Fruit fly (Drosophila melanogaster) whole organism, adult: ENCODE data around the gene PpD6.

Experiments
- CG11617 ChIP-seq: fragments of 200-800 bp; sonication (Bioruptor generic); optimal IDR thresholded peaks from 2 replicates; lab custom pipeline; 2017; ENCODE audit warnings: mild to moderate bottlenecking, missing biosample characterization, missing genetic modification reagents, missing genetic modification characterization
- CG12768 ChIP-seq: fragments of 200-800 bp; sonication (Bioruptor generic); optimal IDR thresholded peaks from 2 replicates; lab custom pipeline; 2017; ENCODE audit warnings: missing biosample characterization, missing genetic modification characterization, mild to moderate bottlenecking, moderate library complexity, missing genetic modification reagents
- CG14711 ChIP-seq: fragments of 200-800 bp; sonication (Bioruptor generic); optimal IDR thresholded peaks from 2 replicates; lab custom pipeline; 2018; ENCODE audit warnings: missing biosample characterization, mild to moderate bottlenecking, missing genetic modification characterization, moderate library complexity
- CG1620 ChIP-seq: fragments of 200-800 bp; sonication (Bioruptor generic); optimal IDR thresholded peaks from 2 replicates; lab custom pipeline; 2016; ENCODE audit warnings: missing biosample characterization, missing genetic modification characterization
- CG33017 ChIP-seq: fragments of 200-800 bp; sonication (Bioruptor generic); optimal IDR thresholded peaks from 2 replicates; lab custom pipeline; 2018; ENCODE audit warnings: missing biosample characterization, mild to moderate bottlenecking, missing genetic modification characterization, moderate library complexity
- CG5204 ChIP-seq: fragments of 200-800 bp; sonication (Bioruptor generic); optimal IDR thresholded peaks from 2 replicates; lab custom pipeline; 2016; ENCODE audit warnings: missing biosample characterization, missing genetic modification characterization
- CG7045 ChIP-seq: fragments of 200-800 bp; sonication (Bioruptor generic); optimal IDR thresholded peaks from 2 replicates; lab custom pipeline; 2017; ENCODE audit warnings: missing biosample characterization, mild to moderate bottlenecking, missing genetic modification characterization
- CG7101 ChIP-seq: fragments of 200-800 bp; sonication (Bioruptor generic); optimal IDR thresholded peaks from 2 replicates; lab custom pipeline; 2018; ENCODE audit warnings: missing biosample characterization, mild to moderate bottlenecking, missing genetic modification characterization, moderate library complexity
- Clk ChIP-seq: fragments of 200-800 bp; sonication (Bioruptor generic); optimal IDR thresholded peaks from 2 replicates; lab custom pipeline; 2017; ENCODE audit warnings: missing biosample characterization, missing genetic modification characterization
- Crg-1 ChIP-seq: fragments of 200-800 bp; sonication (Bioruptor generic); optimal IDR thresholded peaks from 2 replicates; lab custom pipeline; 2016; ENCODE audit warnings: missing biosample characterization, missing genetic modification characterization
- Hr96 ChIP-seq: fragments of 200-800 bp; sonication (Bioruptor generic); optimal IDR thresholded peaks from 2 replicates; lab custom pipeline; 2016; ENCODE audit warnings: missing biosample characterization, missing genetic modification characterization
- Mnt ChIP-seq: fragments of 200-800 bp; sonication (Bioruptor generic); optimal IDR thresholded peaks from 2 replicates; lab custom pipeline; 2016; ENCODE audit warnings: missing biosample characterization, mild to moderate bottlenecking, missing genetic modification characterization
- bab1 ChIP-seq: fragments of 200-800 bp; sonication (Bioruptor generic); optimal IDR thresholded peaks from 3 replicates; lab custom pipeline; 2019; ENCODE audit warnings: missing biosample characterization, mild to moderate bottlenecking, missing genetic modification characterization, moderate library complexity
- cic ChIP-seq: fragments of 200-800 bp; sonication (Bioruptor generic); optimal IDR thresholded peaks from 2 replicates; lab custom pipeline; 2017; ENCODE audit warnings: missing biosample characterization, mild to moderate bottlenecking, missing genetic modification characterization, moderate library complexity
- cnc ChIP-seq, 2 experiments: fragments of >200 bp; optimal IDR thresholded peaks; 2 replicates each; lab custom pipeline; 2017
- kay ChIP-seq: fragments of 200-800 bp; sonication (Bioruptor generic); peaks from one replicate; lab custom pipeline; 2016; ENCODE audit warnings: missing biosample characterization, missing genetic modification characterization, borderline replicate concordance
- ovo ChIP-seq: fragments of 200-800 bp; sonication (Bioruptor generic); optimal IDR thresholded peaks from 2 replicates; lab custom pipeline; 2016; ENCODE audit warnings: missing biosample characterization, missing genetic modification characterization
- pad ChIP-seq: fragments of 200-800 bp; sonication (Bioruptor generic); optimal IDR thresholded peaks from 3 replicates; lab custom pipeline; 2017; ENCODE audit warnings: missing biosample characterization, missing genetic modification characterization, mild to moderate bottlenecking, moderate library complexity, missing genetic modification reagents
- tj ChIP-seq: fragments of 200-800 bp; sonication (Bioruptor generic); optimal IDR thresholded peaks from 3 replicates; lab custom pipeline; 2017; ENCODE audit warnings: missing biosample characterization, mild to moderate bottlenecking, missing genetic modification characterization, moderate library complexity
- toe ChIP-seq: fragments of 200-800 bp; sonication (Bioruptor generic); optimal IDR thresholded peaks from 2 replicates; lab custom pipeline; 2016; ENCODE audit warnings: missing biosample characterization, missing genetic modification characterization

PpD6 gene

dm6 chr2L:3152696-3153613 lies 43.5 kb downstream of the PpD6 start:
- TF ChIP-seq tj (GFP tag; lab: Kevin White, UChicago) = peak; percentile 29
- TF ChIP-seq CG33017 (tag; lab: Kevin White, UChicago) = peak; percentile 80
- peak; percentile 65 for TF ChIP-seq CG12768 (GFP tag; lab: Kevin White, UChicago)
- peak; percentile 63 for TF ChIP-seq CG14711 (tag; lab: Kevin White, UChicago)
- TF ChIP-seq Crg-1 (GFP tag; lab: Kevin White, UChicago) = no peak
- TF ChIP-seq CG7045 (GFP tag; lab: Kevin White, UChicago) = peak; percentile 27
- TF ChIP-seq Clk (GFP tag; lab: Kevin White, UChicago) = peak; percentile 14
- TF ChIP-seq Hr96 (GFP tag; lab: Kevin White, UChicago) = peak; percentile 62
- no peak for TF ChIP-seq cic
- TF ChIP-seq CG5204 (GFP tag; lab: Kevin White, UChicago) = peak; percentile 61
- peak; percentile 75 for TF ChIP-seq CG7101 (tag; lab: Kevin White, UChicago)
- TF ChIP-seq cnc (optimal IDR thresholded peaks at IDR 0.05; lab: Kevin White, UChicago) = no peak
- TF ChIP-seq CG1620 = no peak
- peak; percentile 16 for TF ChIP-seq toe (GFP tag; lab: Kevin White, UChicago)
- TF ChIP-seq kay (GFP tag; lab: Kevin White, UChicago) = peak; percentile 86
- TF ChIP-seq pad (GFP tag; lab: Kevin White, UChicago) = peak; percentile 29
- TF ChIP-seq Mnt (GFP tag; lab: Kevin White, UChicago) = peak; percentile 34
- peak; percentile 28 for TF ChIP-seq bab1 (GFP tag; lab: Kevin White, UChicago)
- TF ChIP-seq CG11617 (GFP tag; lab: Kevin White, UChicago) = peak; percentile 39
- TF ChIP-seq ovo (GFP tag; lab: Kevin White, UChicago) = no peak

dm6 chr2L:3154749-3155148 lies 45.3 kb downstream of the PpD6 start:
- TF ChIP-seq pad (GFP tag; lab: Kevin White, UChicago) (no peak), ovo (GFP tag; lab: Kevin White, UChicago) (no peak), cnc (optimal IDR thresholded peaks at IDR 0.05; lab: Kevin White, UChicago) (no peak), Crg-1 (GFP tag; lab: Kevin White, UChicago) (no peak), Hr96 (GFP tag; lab: Kevin White, UChicago) (no peak), toe (GFP tag; lab: Kevin White, UChicago) (no peak)

dm6 chr2L:3155804-3156203 lies 46.3 kb downstream of the PpD6 start:
- no peak for TF ChIP-seq CG11617 (GFP tag; lab: Kevin White, UChicago)
- no peak for TF ChIP-seq Hr96 (GFP tag; lab: Kevin White, UChicago)
- TF ChIP-seq cic = no peak
- TF ChIP-seq Clk (GFP tag; lab: Kevin White, UChicago) = no peak
- TF ChIP-seq bab1 (GFP tag; lab: Kevin White, UChicago) = no peak
- no peak for TF ChIP-seq ovo (GFP tag; lab: Kevin White, UChicago)
- no peak for TF ChIP-seq CG7045 (GFP tag; lab: Kevin White, UChicago)
- TF ChIP-seq cnc (optimal IDR thresholded peaks at IDR 0.05; lab: Kevin White, UChicago) = no peak
- TF ChIP-seq tj (GFP tag; lab: Kevin White, UChicago) = no peak
- no peak for TF ChIP-seq toe (GFP tag; lab: Kevin White, UChicago)
- no peak for TF ChIP-seq CG12768 (GFP tag; lab: Kevin White, UChicago)
- no peak for TF ChIP-seq CG1620
- no peak for TF ChIP-seq kay (GFP tag; lab: Kevin White, UChicago)
- TF ChIP-seq CG14711 (tag; lab: Kevin White, UChicago) = no peak
- no peak for TF ChIP-seq CG7101 (tag; lab: Kevin White, UChicago)
- no peak for TF ChIP-seq Crg-1 (GFP tag; lab: Kevin White, UChicago)
- TF ChIP-seq Mnt (GFP tag; lab: Kevin White, UChicago) = no peak
- TF ChIP-seq CG33017 (tag; lab: Kevin White, UChicago) = no peak
- no peak for TF ChIP-seq CG5204 (GFP tag; lab: Kevin White, UChicago)
- no peak for TF ChIP-seq pad (GFP tag; lab: Kevin White, UChicago)

dm6 chr2L:3158260-3159072 lies 49.0 kb downstream of the PpD6 start:
- TF ChIP-seq CG5204 (GFP tag; lab: Kevin White, UChicago) (peak; percentile 49), bab1 (GFP tag; lab: Kevin White, UChicago) (no peak), CG14711 (tag; lab: Kevin White, UChicago) (no peak), ovo (GFP tag; lab: Kevin White, UChicago) (peak; percentile 94), CG12768 (GFP tag; lab: Kevin White, UChicago) (peak; percentile 21), toe (GFP tag; lab: Kevin White, UChicago) (peak; percentile 26), Crg-1 (GFP tag; lab: Kevin White, UChicago) (no peak), Clk (GFP tag; lab: Kevin White, UChicago) (no peak), cnc (optimal IDR thresholded peaks at IDR 0.05; lab: Kevin White, UChicago) (no peak), CG7101 (tag; lab: Kevin White, UChicago) (peak; percentile 75), tj (GFP tag; lab: Kevin White, UChicago) (no peak), pad (GFP tag; lab: Kevin White, UChicago) (peak; percentile 30), kay (GFP tag; lab: Kevin White, UChicago) (peak; percentile 99), CG7045 (GFP tag; lab: Kevin White, UChicago) (peak; percentile 4), Hr96 (GFP tag; lab: Kevin White, UChicago) (peak; percentile 15), CG1620 (peak; percentile 4), cic (peak; percentile 64), Mnt (GFP tag; lab: Kevin White, UChicago) (peak; percentile 1), CG11617 (GFP tag; lab: Kevin White, UChicago) (peak; percentile 53), CG33017 (tag; lab: Kevin White, UChicago) (no peak)
